Worm (Caenorhabditis elegans) whole organism, early embryonic: ENCODE data around the gene srz-48.
"Not testable (repeated sequence)": the region's sequence is repeated elsewhere in the genome, so short reads cannot be mapped to it uniquely, and the experiment has no call there.

Experiments used
- B0310.2 ChIP-seq: sonication (generic microtip); optimal IDR thresholded peaks from 2 replicates; lab custom pipeline; 2016; ENCODE audit warnings: mild to moderate bottlenecking, missing genetic modification characterization, missing compliant biosample characterization
- F13C5.2 ChIP-seq: sonication (generic microtip); optimal IDR thresholded peaks from 2 replicates; lab custom pipeline; 2017; ENCODE audit warnings: mild to moderate bottlenecking, missing genetic modification characterization, inconsistent platforms, missing compliant biosample characterization
- aly-1 ChIP-seq: sonication (generic microtip); optimal IDR thresholded peaks from 2 replicates; lab custom pipeline; 2016; ENCODE audit warnings: missing genetic modification characterization, missing compliant biosample characterization
- ama-1 ChIP-seq: fragments of 150-350 bp; optimal IDR thresholded peaks from 2 replicates; lab custom pipeline; 2014
- ceh-13 ChIP-seq: fragments of 200-800 bp; sonication (Bioruptor generic); optimal IDR thresholded peaks from 2 replicates; lab custom pipeline; 2018; ENCODE audit warnings: mild to moderate bottlenecking, missing genetic modification characterization, missing compliant biosample characterization
- ceh-36 ChIP-seq: sonication (generic microtip); optimal IDR thresholded peaks from 2 replicates; lab custom pipeline; 2016; ENCODE audit warnings: missing genetic modification characterization, inconsistent platforms, missing compliant biosample characterization
- ets-7 ChIP-seq: sonication (generic microtip); optimal IDR thresholded peaks from 2 replicates; lab custom pipeline; 2016; ENCODE audit warnings: missing genotype, missing genetic modification characterization, missing compliant biosample characterization
- flt-1 ChIP-seq: fragments of 200-800 bp; sonication (Bioruptor generic); IDR thresholded peaks from 2 replicates; pipeline ENCODE4 v1.3.6; 2022; ENCODE audit warnings: missing genetic modification characterization, missing compliant biosample characterization
- hmbx-1 ChIP-seq: sonication (generic microtip); optimal IDR thresholded peaks from 2 replicates; lab custom pipeline; 2016; ENCODE audit warnings: mild to moderate bottlenecking, missing genetic modification characterization, missing compliant biosample characterization
- hmg-4 ChIP-seq: fragments of 200-800 bp; sonication (Bioruptor generic); optimal IDR thresholded peaks from 2 replicates; lab custom pipeline; 2018; ENCODE audit warnings: mild to moderate bottlenecking, missing genetic modification characterization, missing compliant biosample characterization
- hnd-1 ChIP-seq: sonication (generic microtip); optimal IDR thresholded peaks from 2 replicates; lab custom pipeline; 2016; ENCODE audit warnings: missing genetic modification characterization, missing compliant biosample characterization
- pes-1 ChIP-seq: fragments of 200-800 bp; sonication (Bioruptor generic); IDR thresholded peaks from 2 replicates; pipeline ENCODE4 v1.3.6; 2022; ENCODE audit warnings: missing genetic modification reagents, missing genetic modification characterization, missing compliant biosample characterization
- scrt-1 ChIP-seq: fragments of 200-800 bp; sonication (Bioruptor generic); IDR thresholded peaks from 2 replicates; pipeline ENCODE4 v1.3.6; 2022; ENCODE audit warnings: missing genetic modification characterization, missing compliant biosample characterization
- sea-1 ChIP-seq: fragments of 200-800 bp; sonication (Bioruptor generic); conservative IDR thresholded peaks from 2 replicates; pipeline ENCODE4 v1.3.6; 2022; ENCODE audit warnings: missing genetic modification characterization, missing compliant biosample characterization
- tbx-11 ChIP-seq: fragments of 200-800 bp; sonication (Bioruptor generic); IDR thresholded peaks from 2 replicates; pipeline ENCODE4 v1.3.6; 2022; ENCODE audit warnings: missing genetic modification characterization, missing compliant biosample characterization
- tbx-37 ChIP-seq: fragments of 200-800 bp; sonication (Bioruptor generic); conservative IDR thresholded peaks from 2 replicates; pipeline ENCODE4 v1.3.6; 2022; ENCODE audit warnings: missing genetic modification reagents, missing genetic modification characterization, missing compliant biosample characterization
- tra-4 ChIP-seq: sonication (generic microtip); optimal IDR thresholded peaks from 2 replicates; lab custom pipeline; 2017; ENCODE audit warnings: missing genetic modification characterization, missing compliant biosample characterization

Gene srz-48

ce11 chrV:17430066-17430465, 29.9 kb downstream of the srz-48 start, which contains the start of gene T27C5.10:
TSS of gene T27C5.10 (minus strand) at chrV:17430166.
- no peak for TF ChIP-seq tra-4

- TF ChIP-seq scrt-1 (GFP tag; lab: Robert Waterston, UW) = no peak
Observed at ce11 chrV:17429262-17429661, 30.7 kb downstream of the srz-48 start.

ce11 chrV:17416833-17417232, 43.1 kb downstream of the srz-48 start, which contains the start of gene clc-21:
TSS of gene clc-21 (plus strand) at chrV:17417133.
- no peak for TF ChIP-seq tbx-37 (GFP tag; lab: Robert Waterston, UW)
- no peak for TF ChIP-seq hnd-1
- no peak for TF ChIP-seq ceh-36 (tag; lab: Kevin White, UChicago)
- no peak for TF ChIP-seq sea-1 (GFP tag; lab: Robert Waterston, UW)
- no peak for TF ChIP-seq pes-1
- TF ChIP-seq hmbx-1 (tag; lab: Kevin White, UChicago) = no peak
- TF ChIP-seq tbx-11 (GFP tag; lab: Robert Waterston, UW) = no peak
- no peak for TF ChIP-seq aly-1 (tag; lab: Kevin White, UChicago)
- TF ChIP-seq ceh-13 (GFP tag; lab: Kevin White, UChicago) = no peak
- TF ChIP-seq F13C5.2 = no peak
- TF ChIP-seq flt-1 = no peak

- TF ChIP-seq tbx-37 (GFP tag; lab: Robert Waterston, UW) = no peak
- TF ChIP-seq ceh-36 (tag; lab: Kevin White, UChicago) = no peak
- no peak for TF ChIP-seq scrt-1 (GFP tag; lab: Robert Waterston, UW)
- no peak for TF ChIP-seq B0310.2 (tag; lab: Kevin White, UChicago)
- no peak for TF ChIP-seq sea-1 (GFP tag; lab: Robert Waterston, UW)
- no peak for TF ChIP-seq hnd-1
- TF ChIP-seq tra-4 = no peak
- no peak for TF ChIP-seq tbx-11 (GFP tag; lab: Robert Waterston, UW)
- no peak for TF ChIP-seq hmg-4 (GFP tag; lab: Kevin White, UChicago)
- TF ChIP-seq ceh-13 (GFP tag; lab: Kevin White, UChicago) = no peak
- no peak for TF ChIP-seq aly-1 (tag; lab: Kevin White, UChicago)
- no peak for TF ChIP-seq F13C5.2
- TF ChIP-seq hmbx-1 (tag; lab: Kevin White, UChicago) = no peak
- TF ChIP-seq flt-1 = no peak
- TF ChIP-seq ama-1 (lab: Kevin White, UChicago) = no peak
- TF ChIP-seq ets-7 (tag; lab: Kevin White, UChicago) = no peak
Observed at ce11 chrV:17414951-17415350, 45.0 kb downstream of the srz-48 start, which contains the start of gene T27C5.12. TSS of gene T27C5.12 (plus strand) at chrV:17415251.

ce11 chrV:17409955-17410354, 50.0 kb downstream of the srz-48 start, which contains the start of gene srh-132:
TSS of gene srh-132 (plus strand) at chrV:17410255.
- TF ChIP-seq pes-1; tbx-37 (GFP tag; lab: Robert Waterston, UW); F13C5.2: not testable (repeated sequence)
